Worm (Caenorhabditis elegans): ENCODE data around the gene pqn-74.
A peak's percentile ranks its signal among the peaks of the same experiment; 100 is the strongest.

pqn-74 gene

ce11 chrIV:13313156-13313555 is 18.1 kb downstream of the pqn-74 start:
- TF ChIP-seq nhr-12 (tag; optimal IDR thresholded peaks at IDR 0.05), result no peak
- TF ChIP-seq nhr-129 (tag; optimal IDR thresholded peaks at IDR 0.05), result peak; percentile 36
- TF ChIP-seq egl-27 (tag; optimal IDR thresholded peaks at IDR 0.05), result no peak
- no peak for TF ChIP-seq alr-1 (tag; optimal IDR thresholded peaks at IDR 0.05)
- TF ChIP-seq lin-39 (tag; optimal IDR thresholded peaks at IDR 0.05), result no peak
- TF ChIP-seq elt-3 (tag; optimal IDR thresholded peaks at IDR 0.05), result no peak
- TF ChIP-seq fos-1 (tag; optimal IDR thresholded peaks at IDR 0.05), result peak; percentile 4
- TF ChIP-seq ceh-82 (tag; optimal IDR thresholded peaks at IDR 0.05), result no peak
- peak; percentile 3 for TF ChIP-seq sma-9 (GFP tag; optimal IDR thresholded peaks at IDR 0.05)
- TF ChIP-seq sma-9 (tag; optimal IDR thresholded peaks at IDR 0.05), result no peak
- TF ChIP-seq nhr-10 (tag; optimal IDR thresholded peaks at IDR 0.05), result no peak
- TF ChIP-seq crh-2 (tag; optimal IDR thresholded peaks at IDR 0.05), result no peak
- no peak for TF ChIP-seq unc-62 (GFP tag; optimal IDR thresholded peaks at IDR 0.05)
- TF ChIP-seq gmeb-1 (tag; optimal IDR thresholded peaks at IDR 0.05), result no peak
- TF ChIP-seq ztf-11 (tag; optimal IDR thresholded peaks at IDR 0.05), result no peak
- no peak for TF ChIP-seq lsy-2 (tag; optimal IDR thresholded peaks at IDR 0.05)
- TF ChIP-seq ZK546.5 (tag; optimal IDR thresholded peaks at IDR 0.05), result no peak
- TF ChIP-seq sem-4 (tag; optimal IDR thresholded peaks at IDR 0.05), result no peak
- TF ChIP-seq mab-5 (tag; optimal IDR thresholded peaks at IDR 0.05), result no peak

ce11 chrIV:13311331-13312034 is 19.7 kb downstream of the pqn-74 start:
- no peak for TF ChIP-seq lin-11 (tag; optimal IDR thresholded peaks at IDR 0.05)
- peak; percentile 34 for TF ChIP-seq nhr-129 (tag; optimal IDR thresholded peaks at IDR 0.05)
- TF ChIP-seq lsy-2 (tag; optimal IDR thresholded peaks at IDR 0.05), result peak in 1 of 2 experiments; percentile 34
- TF ChIP-seq ztf-4 (tag; optimal IDR thresholded peaks at IDR 0.05), result no peak
- no peak for TF ChIP-seq Y55F3AM.14 (GFP tag; optimal IDR thresholded peaks at IDR 0.05)
- peak; percentile 4 for TF ChIP-seq C34F6.9 (tag; optimal IDR thresholded peaks at IDR 0.05)
- TF ChIP-seq crh-2 (tag; optimal IDR thresholded peaks at IDR 0.05), result peak; percentile 2

- TF ChIP-seq aly-2 (tag; optimal IDR thresholded peaks at IDR 0.05) (no peak), nhr-237 (tag; optimal IDR thresholded peaks at IDR 0.05) (no peak), gmeb-1 (tag; optimal IDR thresholded peaks at IDR 0.05) (no peak), nhr-25 (tag; optimal IDR thresholded peaks at IDR 0.05) (no peak), blmp-1 (tag; optimal IDR thresholded peaks at IDR 0.05; ENCODE audit: insufficient read depth) (no peak), ZK546.5 (tag; optimal IDR thresholded peaks at IDR 0.05) (no peak), nhr-6 (tag; optimal IDR thresholded peaks at IDR 0.05) (no peak), nhr-21 (tag; optimal IDR thresholded peaks at IDR 0.05) (no peak), lsy-2 (tag; optimal IDR thresholded peaks at IDR 0.05) (no peak), crh-2 (tag; optimal IDR thresholded peaks at IDR 0.05) (no peak), lin-39 (tag; optimal IDR thresholded peaks at IDR 0.05) (no peak), unc-39 (tag; optimal IDR thresholded peaks at IDR 0.05) (no peak), sma-3 (GFP tag; optimal IDR thresholded peaks at IDR 0.05) (no peak), ztf-1 (GFP tag; conservative IDR thresholded peaks at IDR 0.05) (no peak), sem-4 (tag; optimal IDR thresholded peaks at IDR 0.05) (no peak), elt-3 (tag; optimal IDR thresholded peaks at IDR 0.05) (no peak), F13H6.1 (tag; optimal IDR thresholded peaks at IDR 0.05) (no peak), mbf-1 (tag; optimal IDR thresholded peaks at IDR 0.05) (no peak)
Observed at ce11 chrIV:13309636-13310035, 21.6 kb downstream of the pqn-74 start.

- no peak for TF ChIP-seq lsy-2 (tag; optimal IDR thresholded peaks at IDR 0.05)
- peak; percentile 17 for TF ChIP-seq unc-55 (GFP tag; optimal IDR thresholded peaks at IDR 0.05)
Observed at ce11 chrIV:13304786-13305185, 26.4 kb downstream of the pqn-74 start.

ce11 chrIV:13303442-13303841 is 27.8 kb downstream of the pqn-74 start, which contains the start of gene Y67H2A.7:
Gene Y67H2A.7 (plus strand): TSS chrIV:13303742.
- TF ChIP-seq zag-1 (tag; optimal IDR thresholded peaks at IDR 0.05), result no peak
- no peak for TF ChIP-seq ama-1 (optimal IDR thresholded peaks at IDR 0.05)
- TF ChIP-seq elt-1 (tag; optimal IDR thresholded peaks at IDR 0.05), result no peak
- no peak for TF ChIP-seq nhr-129 (tag; optimal IDR thresholded peaks at IDR 0.05)
- no peak for TF ChIP-seq lin-39 (tag; optimal IDR thresholded peaks at IDR 0.05)
- no peak for TF ChIP-seq sem-4 (tag; optimal IDR thresholded peaks at IDR 0.05)
- TF ChIP-seq ztf-4 (tag; optimal IDR thresholded peaks at IDR 0.05), result no peak
- no peak for TF ChIP-seq nhr-25 (tag; optimal IDR thresholded peaks at IDR 0.05)
- TF ChIP-seq mdl-1 (tag; optimal IDR thresholded peaks at IDR 0.05), result no peak
- TF ChIP-seq nhr-10 (tag; optimal IDR thresholded peaks at IDR 0.05), result no peak
- TF ChIP-seq egl-27 (tag; optimal IDR thresholded peaks at IDR 0.05), result no peak
- no peak for TF ChIP-seq nhr-77 (tag; optimal IDR thresholded peaks at IDR 0.05)
- TF ChIP-seq peb-1 (tag; optimal IDR thresholded peaks at IDR 0.05), result no peak
- TF ChIP-seq elt-3 (tag; optimal IDR thresholded peaks at IDR 0.05), result no peak
- TF ChIP-seq skn-1 (tag; optimal IDR thresholded peaks at IDR 0.05), result no peak
- no peak for TF ChIP-seq unc-55 (GFP tag; optimal IDR thresholded peaks at IDR 0.05)
- no peak for TF ChIP-seq unc-62 (GFP tag; optimal IDR thresholded peaks at IDR 0.05)
